Fruit fly (Drosophila melanogaster) whole organism, embryonic: Measurements from ENCODE around the gene flip.

Experiments used
- Awh ChIP-seq: fragments of 200-800 bp; sonication (Bioruptor generic); IDR thresholded peaks from 2 replicates; pipeline ENCODE4, ENCODE4 v1.3.6; 2022; ENCODE audit warnings: missing biosample characterization, missing genetic modification characterization
- B-H2 ChIP-seq: fragments of 200-800 bp; sonication (Bioruptor generic); optimal IDR thresholded peaks from 2 replicates; lab custom pipeline; 2018; ENCODE audit warnings: missing biosample characterization, mild to moderate bottlenecking, missing genetic modification characterization
- BEAF-32 ChIP-seq: fragments of 200-800 bp; sonication (Bioruptor generic); optimal IDR thresholded peaks from 3 replicates; lab custom pipeline; 2017; ENCODE audit warnings: missing biosample characterization, missing genetic modification characterization, mild to moderate bottlenecking, moderate library complexity, missing genetic modification reagents
- CG1024 ChIP-seq: fragments of 200-800 bp; sonication (Bioruptor generic); IDR thresholded peaks from 2 replicates; pipeline ENCODE4 v1.3.6; 2022; ENCODE audit warnings: missing biosample characterization, missing genetic modification characterization
- CG13287 ChIP-seq: fragments of 200-800 bp; sonication (Bioruptor generic); IDR thresholded peaks from 2 replicates; pipeline ENCODE4 v1.3.6; 2022; ENCODE audit warnings: missing biosample characterization, missing genetic modification characterization; ENCODE audit not compliant: partially characterized antibody
- CG13775 ChIP-seq: fragments of 200-800 bp; sonication (Bioruptor generic); optimal IDR thresholded peaks from 3 replicates; lab custom pipeline; 2017; ENCODE audit warnings: missing biosample characterization, mild to moderate bottlenecking, missing genetic modification characterization
- CG14710 ChIP-seq: fragments of 200-800 bp; sonication (Bioruptor generic); optimal IDR thresholded peaks from 3 replicates; lab custom pipeline; 2019; ENCODE audit warnings: missing biosample characterization, mild to moderate bottlenecking, missing genetic modification characterization, moderate library complexity
- CG16813 ChIP-seq: fragments of 200-800 bp; sonication (Bioruptor generic); IDR thresholded peaks from 3 replicates; pipeline ENCODE4 v1.3.6; 2022; ENCODE audit warnings: missing biosample characterization, missing genetic modification characterization; ENCODE audit not compliant: partially characterized antibody
- CG16815 ChIP-seq: fragments of 200-800 bp; sonication (Bioruptor generic); optimal IDR thresholded peaks from 3 replicates; lab custom pipeline; 2017; ENCODE audit warnings: missing biosample characterization, mild to moderate bottlenecking, missing genetic modification characterization
- CG17802 ChIP-seq: fragments of 200-800 bp; sonication (Bioruptor generic); optimal IDR thresholded peaks from 2 replicates; lab custom pipeline; 2018; ENCODE audit warnings: missing biosample characterization, mild to moderate bottlenecking, missing genetic modification characterization, moderate library complexity
- CG2712 ChIP-seq: fragments of 200-800 bp; optimal IDR thresholded peaks from 3 replicates; lab custom pipeline; 2019; ENCODE audit warnings: missing biosample characterization, mild to moderate bottlenecking, missing genetic modification characterization, moderate library complexity
- CG30403 ChIP-seq: fragments of 200-800 bp; sonication (Bioruptor generic); optimal IDR thresholded peaks from 3 replicates; lab custom pipeline; 2016; ENCODE audit warnings: missing biosample characterization, missing genetic modification characterization
- CG42726 ChIP-seq: fragments of 200-800 bp; sonication (Bioruptor generic); IDR thresholded peaks from 2 replicates; pipeline ENCODE4 v1.3.6; 2022; ENCODE audit warnings: missing biosample characterization, missing genetic modification characterization; ENCODE audit not compliant: partially characterized antibody
- CG6689 ChIP-seq: fragments of 200-800 bp; sonication (Bioruptor generic); IDR thresholded peaks from 2 replicates; pipeline ENCODE4 v1.3.6; 2022; ENCODE audit warnings: missing biosample characterization, missing genetic modification characterization
- CG6791 ChIP-seq: fragments of 200-800 bp; sonication (Bioruptor generic); IDR thresholded peaks from 3 replicates; pipeline ENCODE4 v1.3.6; 2022; ENCODE audit warnings: missing biosample characterization, missing genetic modification characterization; ENCODE audit not compliant: partially characterized antibody
- CG7839 ChIP-seq: fragments of 200-800 bp; sonication (Bioruptor generic); optimal IDR thresholded peaks from 3 replicates; lab custom pipeline; 2018; ENCODE audit warnings: missing biosample characterization, mild to moderate bottlenecking, missing genetic modification characterization, moderate library complexity
- CG9215 ChIP-seq: fragments of 200-800 bp; sonication (Bioruptor generic); IDR thresholded peaks from 2 replicates; pipeline ENCODE4 v1.3.6; 2022; ENCODE audit warnings: missing biosample characterization, missing genetic modification characterization
- CkIIα-i1 ChIP-seq: fragments of 200-800 bp; sonication (Bioruptor generic); IDR thresholded peaks from 2 replicates; pipeline ENCODE4 v1.3.6; 2022; ENCODE audit warnings: missing biosample characterization, missing genetic modification characterization
- Dek ChIP-seq: fragments of 200-800 bp; sonication (Bioruptor generic); optimal IDR thresholded peaks from 3 replicates; lab custom pipeline; 2019; ENCODE audit warnings: missing biosample characterization, mild to moderate bottlenecking, missing genetic modification characterization, moderate library complexity
- Dfd ChIP-seq, 2 experiments: fragments of >200 bp; optimal IDR thresholded peaks; 2 replicates each; lab custom pipeline; 2017; ENCODE audit warnings: missing biosample characterization in 2 of 2, missing genetic modification characterization in 2 of 2
- Doc3 ChIP-seq: fragments of 200-800 bp; sonication (Bioruptor generic); IDR thresholded peaks from 3 replicates; pipeline ENCODE4 v1.3.6; 2022; ENCODE audit warnings: missing biosample characterization, missing genetic modification characterization; ENCODE audit not compliant: partially characterized antibody
- Dp ChIP-seq: fragments of 200-800 bp; sonication (Bioruptor generic); optimal IDR thresholded peaks from 2 replicates; lab custom pipeline; 2018; ENCODE audit warnings: missing biosample characterization, mild to moderate bottlenecking, missing genetic modification characterization, moderate library complexity
- Ets65A ChIP-seq: fragments of 200-800 bp; sonication (Bioruptor generic); peaks from one replicate; lab custom pipeline; 2016; ENCODE audit warnings: missing biosample characterization, missing genetic modification characterization
- HLH3B ChIP-seq: fragments of 200-800 bp; sonication (Bioruptor generic); IDR thresholded peaks from 2 replicates; pipeline ENCODE4 v1.3.6; 2022; ENCODE audit warnings: missing biosample characterization, missing genetic modification characterization
- Hr78 ChIP-seq, 2 experiments: fragments of 200-800 bp in 1 of 2; fragments of >200 bp in 1 of 2; sonication (Bioruptor generic) in 1 of 2; optimal IDR thresholded peaks; 2 replicates each; lab custom pipeline; 2017 to 2019; ENCODE audit warnings: missing biosample characterization in 2 of 2, missing genetic modification characterization in 2 of 2, mild to moderate bottlenecking in 1 of 2, moderate library complexity in 1 of 2
- MESR4 ChIP-seq: fragments of 200-800 bp; sonication (Bioruptor generic); optimal IDR thresholded peaks from 2 replicates; lab custom pipeline; 2018; ENCODE audit warnings: missing biosample characterization, mild to moderate bottlenecking, missing genetic modification characterization, moderate library complexity
- Max ChIP-seq: fragments of 200-800 bp; sonication (Bioruptor generic); optimal IDR thresholded peaks from 2 replicates; lab custom pipeline; 2016; ENCODE audit warnings: missing biosample characterization, mild to moderate bottlenecking, missing genetic modification characterization
- Scr ChIP-seq: fragments of 200-800 bp; sonication (Bioruptor generic); IDR thresholded peaks from 2 replicates; pipeline ENCODE4 v1.3.6; 2022; ENCODE audit warnings: missing biosample characterization, missing genetic modification characterization; ENCODE audit not compliant: partially characterized antibody
- Sox102F ChIP-seq: fragments of 200-800 bp; sonication (Bioruptor generic); optimal IDR thresholded peaks from 2 replicates; lab custom pipeline; 2018; ENCODE audit warnings: missing biosample characterization, mild to moderate bottlenecking, missing genetic modification characterization, moderate library complexity
- Ssrp ChIP-seq: fragments of 200-800 bp; sonication (Bioruptor generic); optimal IDR thresholded peaks from 2 replicates; lab custom pipeline; 2018; ENCODE audit warnings: missing biosample characterization, mild to moderate bottlenecking, missing genetic modification characterization, moderate library complexity
- amos ChIP-seq: fragments of 200-800 bp; sonication (Bioruptor generic); IDR thresholded peaks from 2 replicates; pipeline ENCODE4 v1.3.6; 2022; ENCODE audit warnings: missing biosample characterization, missing genetic modification characterization; ENCODE audit not compliant: partially characterized antibody
- eyg ChIP-seq: fragments of 200-800 bp; sonication (Bioruptor generic); optimal IDR thresholded peaks from 3 replicates; lab custom pipeline; 2016; ENCODE audit warnings: missing biosample characterization, missing genetic modification characterization
- hb ChIP-seq: fragments of 200-800 bp; sonication (Bioruptor generic); IDR thresholded peaks from 3 replicates; pipeline ENCODE4 v1.3.6; 2022; ENCODE audit warnings: missing biosample characterization, missing genetic modification characterization; ENCODE audit not compliant: partially characterized antibody
- knrl ChIP-seq: fragments of 200-800 bp; sonication (Bioruptor generic); IDR thresholded peaks from 3 replicates; pipeline ENCODE4 v1.3.6; 2022; ENCODE audit warnings: missing biosample characterization, missing genetic modification characterization; ENCODE audit not compliant: partially characterized antibody
- nerfin-2 ChIP-seq: fragments of 200-800 bp; sonication (Bioruptor generic); IDR thresholded peaks from 2 replicates; pipeline ENCODE4 v1.3.6; 2022; ENCODE audit warnings: missing biosample characterization, missing genetic modification characterization; ENCODE audit not compliant: partially characterized antibody
- nmo ChIP-seq: fragments of 200-800 bp; sonication (Bioruptor generic); optimal IDR thresholded peaks from 2 replicates; lab custom pipeline; 2018; ENCODE audit warnings: missing biosample characterization, mild to moderate bottlenecking, missing genetic modification characterization, moderate library complexity
- odd ChIP-seq: fragments of 200-800 bp; sonication (Bioruptor generic); optimal IDR thresholded peaks from 2 replicates; lab custom pipeline; 2017; ENCODE audit warnings: missing biosample characterization, mild to moderate bottlenecking, missing genetic modification characterization
- p53 ChIP-seq: fragments of 200-800 bp; sonication (Bioruptor generic); optimal IDR thresholded peaks from 2 replicates; lab custom pipeline; 2016; ENCODE audit warnings: missing biosample characterization, missing genetic modification characterization
- run ChIP-seq: fragments of 200-800 bp; sonication (Bioruptor generic); optimal IDR thresholded peaks from 3 replicates; lab custom pipeline; 2018; ENCODE audit warnings: missing biosample characterization, mild to moderate bottlenecking, missing genetic modification characterization
- sc ChIP-seq, 3 experiments: fragments of >200 bp in 2 of 3; fragments of 200-800 bp in 1 of 3; sonication (Bioruptor generic) in 1 of 3; optimal IDR thresholded peaks; 2 replicates in 2 of 3; 3 replicates in 1 of 3; lab custom pipeline; 2017; ENCODE audit warnings: mild to moderate bottlenecking in 1 of 3, missing biosample characterization in 1 of 3, missing genetic modification characterization in 1 of 3, missing genetic modification reagents in 1 of 3
- slbo ChIP-seq: fragments of 200-800 bp; sonication (Bioruptor generic); IDR thresholded peaks from 2 replicates; pipeline ENCODE4 v1.3.6; 2022; ENCODE audit warnings: missing biosample characterization, missing genetic modification characterization
- ssp ChIP-seq: fragments of 200-800 bp; sonication (Bioruptor generic); IDR thresholded peaks from 2 replicates; pipeline ENCODE4 v1.3.6; 2022; ENCODE audit warnings: missing biosample characterization, missing genetic modification characterization
- unpg ChIP-seq: fragments of 200-800 bp; sonication (Bioruptor generic); optimal IDR thresholded peaks from 3 replicates; lab custom pipeline; 2018; ENCODE audit warnings: missing biosample characterization, mild to moderate bottlenecking, missing genetic modification characterization, moderate library complexity
- vnd ChIP-seq: fragments of 200-800 bp; sonication (Bioruptor generic); IDR thresholded peaks from 3 replicates; pipeline ENCODE4 v1.3.6; 2022; ENCODE audit warnings: missing biosample characterization, missing genetic modification characterization; ENCODE audit not compliant: partially characterized antibody
- wek ChIP-seq: fragments of 200-800 bp; sonication (Bioruptor generic); optimal IDR thresholded peaks from 3 replicates; lab custom pipeline; 2018; ENCODE audit warnings: missing biosample characterization, mild to moderate bottlenecking, missing genetic modification characterization, moderate library complexity

Gene flip

dm6 chr3R:4232139-4233017, 45.4 kb downstream of the flip start, which contains the start of gene CG14641 (continued):
- 0 out of 2 replicates have a peak, but pooled peaks have one; percentile 21 for TF ChIP-seq nerfin-2 (GFP tag; lab: Robert Waterston, UW)
- TF ChIP-seq Dfd (GFP tag; optimal IDR thresholded peaks at IDR 0.05; lab: Kevin White, UChicago) = peak in 1 of 2 experiments; percentile 82
- no peak for TF ChIP-seq odd (GFP tag; lab: Kevin White, UChicago)
- peak; percentile 49; the same call in 2 of the 3 replicates for TF ChIP-seq knrl (GFP tag; lab: Robert Waterston, UW)
- TF ChIP-seq wek = no peak
- TF ChIP-seq CG42726 = peak; percentile 60
- TF ChIP-seq CkIIα-i1 = no peak
- peak; percentile 73 for TF ChIP-seq amos (GFP tag; lab: Robert Waterston, UW)
- TF ChIP-seq eyg = no peak
- peak; percentile 38; the same call in 1 of the 3 replicates for TF ChIP-seq vnd (GFP tag; lab: Robert Waterston, UW)
- TF ChIP-seq Max (GFP tag; lab: Kevin White, UChicago) = no peak
- TF ChIP-seq Hr78 (GFP tag; optimal IDR thresholded peaks at IDR 0.05; lab: Kevin White, UChicago) = peak in 1 of 2 experiments; percentile 44
- TF ChIP-seq MESR4 (GFP tag; lab: Kevin White, UChicago) = peak; percentile 92
- TF ChIP-seq HLH3B = no peak
- TF ChIP-seq B-H2 (GFP tag; lab: Kevin White, UChicago) = no peak
- TF ChIP-seq sc (optimal IDR thresholded peaks at IDR 0.05; lab: Kevin White, UChicago) = no peak
- TF ChIP-seq sc (GFP tag; optimal IDR thresholded peaks at IDR 0.05; lab: Kevin White, UChicago) = no peak
- TF ChIP-seq Sox102F = no peak
- TF ChIP-seq ssp (GFP tag; lab: Robert Waterston, UW) = peak; percentile 97
- TF ChIP-seq CG13287 = peak; percentile 8; the same call in 1 of the 2 replicates
- TF ChIP-seq CG13775 = peak; percentile 29
- no peak for TF ChIP-seq Dek (tag; lab: Kevin White, UChicago)
- TF ChIP-seq CG17802 (tag; lab: Kevin White, UChicago) = peak; percentile 85
- TF ChIP-seq CG16813 = peak; percentile 64
- peak; percentile 66 for TF ChIP-seq BEAF-32 (GFP tag; lab: Kevin White, UChicago)
- TF ChIP-seq Doc3 (GFP tag; lab: Robert Waterston, UW) = 0 out of 3 replicates have a peak, but pooled peaks have one; percentile 36
- TF ChIP-seq CG30403 (GFP tag; lab: Kevin White, UChicago) = peak; percentile 19
- TF ChIP-seq Ets65A (GFP tag; lab: Kevin White, UChicago) = peak; percentile 82
- TF ChIP-seq CG16815 (GFP tag; lab: Kevin White, UChicago) = peak; percentile 22
- TF ChIP-seq CG7839 = peak; percentile 7
- peak; percentile 23 for TF ChIP-seq CG14710
- no peak for TF ChIP-seq unpg (GFP tag; lab: Kevin White, UChicago)
- TF ChIP-seq hb = peak; percentile 56; the same call in 1 of the 3 replicates
- peak; percentile 27 for TF ChIP-seq nmo
- TF ChIP-seq Dp = no peak
- no peak for TF ChIP-seq run (tag; lab: Kevin White, UChicago)
- peak; percentile 4 for TF ChIP-seq Ssrp (tag; lab: Kevin White, UChicago)
- TF ChIP-seq Scr (GFP tag; lab: Robert Waterston, UW) = peak; percentile 44
- TF ChIP-seq CG1024 (GFP tag; lab: Robert Waterston, UW) = peak; percentile 94
- no peak for TF ChIP-seq Awh (GFP tag; lab: Robert Waterston, UW)
- TF ChIP-seq CG6791 (GFP tag; lab: Robert Waterston, UW) = peak; percentile 53; the same call in 1 of the 3 replicates
- peak; percentile 17; the same call in 1 of the 2 replicates for TF ChIP-seq CG6689
- 0 out of 2 replicates have a peak, but pooled peaks have one; percentile 19 for TF ChIP-seq CG9215 (GFP tag; lab: Robert Waterston, UW)
- peak; percentile 27; the same call in 1 of the 2 replicates for TF ChIP-seq slbo
- peak; percentile 51 for TF ChIP-seq CG2712 (tag; lab: Kevin White, UChicago)
- TF ChIP-seq p53 (GFP tag; lab: Kevin White, UChicago) = no peak
